Worm (Caenorhabditis elegans) whole organism, L4 larva: ENCODE data around the gene Y54G2A.10.

ENCODE experiments used
- nhr-237 ChIP-seq: sonication (generic microtip); optimal IDR thresholded peaks from 2 replicates; lab custom pipeline; 2017; ENCODE audit warnings: missing biosample characterization, missing genetic modification characterization
- zag-1 ChIP-seq: fragments of 150-350 bp; optimal IDR thresholded peaks from 2 replicates; lab custom pipeline; 2014; ENCODE audit warnings: missing biosample characterization, missing genetic modification characterization

- no peak for TF ChIP-seq zag-1 (tag; lab: Kevin White, UChicago)
- no peak for TF ChIP-seq nhr-237 (tag; lab: Kevin White, UChicago)
These were observed 24.0 kb downstream of the Y54G2A.10 start, which contains the start of gene clec-80 for ce11 chrIV:2823446-2823845.
